Fruit fly (Drosophila melanogaster) whole organism, embryonic: Measurements from ENCODE around the gene Sgsh.

ENCODE experiments used
- B-H1 ChIP-seq: fragments of 200-800 bp; sonication (Bioruptor generic); IDR thresholded peaks from 3 replicates; pipeline ENCODE4 v1.3.6; 2022; ENCODE audit warnings: missing biosample characterization, missing genetic modification characterization
- BtbVII ChIP-seq: fragments of 200-800 bp; sonication (Bioruptor generic); optimal IDR thresholded peaks from 3 replicates; lab custom pipeline; 2017; ENCODE audit warnings: missing biosample characterization, mild to moderate bottlenecking, missing genetic modification characterization
- CG10274 ChIP-seq: fragments of 200-800 bp; sonication (Bioruptor generic); optimal IDR thresholded peaks from 3 replicates; lab custom pipeline; 2017; ENCODE audit warnings: missing biosample characterization, mild to moderate bottlenecking, missing genetic modification characterization
- CG10366 ChIP-seq: fragments of 200-800 bp; sonication (Bioruptor generic); IDR thresholded peaks from 2 replicates; pipeline ENCODE4 v1.3.6; 2022; ENCODE audit warnings: missing biosample characterization, missing genetic modification characterization
- CG10543 ChIP-seq: fragments of 200-800 bp; sonication (Bioruptor generic); optimal IDR thresholded peaks from 3 replicates; lab custom pipeline; 2017; ENCODE audit warnings: missing biosample characterization, mild to moderate bottlenecking, missing genetic modification characterization, moderate library complexity
- CG12659 ChIP-seq: fragments of 200-800 bp; sonication (Bioruptor generic); optimal IDR thresholded peaks from 3 replicates; lab custom pipeline; 2017; ENCODE audit warnings: mild to moderate bottlenecking, missing biosample characterization, missing genetic modification reagents, missing genetic modification characterization
- CG13424 ChIP-seq: fragments of 200-800 bp; sonication (Bioruptor generic); optimal IDR thresholded peaks from 2 replicates; lab custom pipeline; 2019; ENCODE audit warnings: missing biosample characterization, mild to moderate bottlenecking, missing genetic modification characterization, moderate library complexity
- CG13775 ChIP-seq: fragments of 200-800 bp; sonication (Bioruptor generic); optimal IDR thresholded peaks from 3 replicates; lab custom pipeline; 2017; ENCODE audit warnings: missing biosample characterization, mild to moderate bottlenecking, missing genetic modification characterization
- CG15269 ChIP-seq: fragments of 200-800 bp; sonication (Bioruptor generic); optimal IDR thresholded peaks from 2 replicates; lab custom pipeline; 2018; ENCODE audit warnings: missing biosample characterization, mild to moderate bottlenecking, missing genetic modification characterization, moderate library complexity
- CG1603 ChIP-seq: fragments of 200-800 bp; sonication (Bioruptor generic); optimal IDR thresholded peaks from 2 replicates; lab custom pipeline; 2019; ENCODE audit warnings: missing biosample characterization, mild to moderate bottlenecking, missing genetic modification characterization, moderate library complexity
- CG30431 ChIP-seq: fragments of 200-800 bp; sonication (Bioruptor generic); optimal IDR thresholded peaks from 2 replicates; lab custom pipeline; 2017; ENCODE audit warnings: missing biosample characterization, missing genetic modification characterization
- CG31224 ChIP-seq: fragments of 200-800 bp; sonication (Bioruptor generic); IDR thresholded peaks from 2 replicates; pipeline ENCODE4 v1.3.6; 2022; ENCODE audit warnings: missing biosample characterization, missing genetic modification characterization
- CG34376 ChIP-seq: fragments of 200-800 bp; sonication (Bioruptor generic); optimal IDR thresholded peaks from 2 replicates; lab custom pipeline; 2018; ENCODE audit warnings: missing biosample characterization, mild to moderate bottlenecking, missing genetic modification characterization
- CG34422 ChIP-seq: fragments of 200-800 bp; sonication (Bioruptor generic); IDR thresholded peaks from 3 replicates; pipeline ENCODE4 v1.3.6; 2022; ENCODE audit warnings: missing biosample characterization, missing genetic modification characterization
- CG5180 ChIP-seq: fragments of 200-800 bp; sonication (Bioruptor generic); optimal IDR thresholded peaks from 3 replicates; lab custom pipeline; 2017; ENCODE audit warnings: missing biosample characterization, missing genetic modification characterization, mild to moderate bottlenecking, moderate library complexity, missing genetic modification reagents
- CG8290 ChIP-seq, 3 experiments: fragments of 200-800 bp; sonication (Bioruptor generic); optimal IDR thresholded peaks; 2 replicates each; lab custom pipeline; 2016 to 2019; ENCODE audit warnings: missing biosample characterization in 3 of 3, missing genetic modification characterization in 3 of 3, mild to moderate bottlenecking in 2 of 3, moderate library complexity in 1 of 3
- CG9215 ChIP-seq: fragments of 200-800 bp; sonication (Bioruptor generic); IDR thresholded peaks from 2 replicates; pipeline ENCODE4 v1.3.6; 2022; ENCODE audit warnings: missing biosample characterization, missing genetic modification characterization
- CG9817 ChIP-seq: fragments of 200-800 bp; sonication (Bioruptor generic); optimal IDR thresholded peaks from 2 replicates; lab custom pipeline; 2018; ENCODE audit warnings: missing biosample characterization, mild to moderate bottlenecking, missing genetic modification characterization, moderate library complexity
- CHES-1-like ChIP-seq: fragments of 200-800 bp; sonication (Bioruptor generic); optimal IDR thresholded peaks from 2 replicates; lab custom pipeline; 2016; ENCODE audit warnings: missing biosample characterization, missing genetic modification characterization
- D19A ChIP-seq: fragments of 200-800 bp; optimal IDR thresholded peaks from 3 replicates; lab custom pipeline; 2019; ENCODE audit warnings: missing biosample characterization, mild to moderate bottlenecking, missing genetic modification characterization, moderate library complexity
- Ets97D ChIP-seq: fragments of 200-800 bp; sonication (Bioruptor generic); optimal IDR thresholded peaks from 3 replicates; lab custom pipeline; 2016; ENCODE audit warnings: missing biosample characterization, missing genetic modification characterization
- Gug ChIP-seq: fragments of 200-800 bp; sonication (Bioruptor generic); IDR thresholded peaks from 4 replicates; pipeline ENCODE4 v1.3.6; 2022; ENCODE audit warnings: missing biosample characterization, missing genetic modification characterization
- Med ChIP-seq: fragments of 200-800 bp; sonication (Bioruptor generic); peaks from one replicate; lab custom pipeline; 2016; ENCODE audit warnings: missing biosample characterization, missing genetic modification characterization, mild to moderate bottlenecking, inconsistent platforms, moderate library complexity
- NFAT ChIP-seq: fragments of 200-800 bp; sonication (Bioruptor generic); IDR thresholded peaks from 2 replicates; pipeline ENCODE4 v1.3.6; 2022; ENCODE audit warnings: missing biosample characterization, missing genetic modification characterization
- Oli ChIP-seq: fragments of 200-800 bp; sonication (Bioruptor generic); optimal IDR thresholded peaks from 2 replicates; lab custom pipeline; 2018; ENCODE audit warnings: missing biosample characterization, mild to moderate bottlenecking, missing genetic modification characterization, moderate library complexity
- Ssrp ChIP-seq: fragments of 200-800 bp; sonication (Bioruptor generic); optimal IDR thresholded peaks from 2 replicates; lab custom pipeline; 2018; ENCODE audit warnings: missing biosample characterization, mild to moderate bottlenecking, missing genetic modification characterization, moderate library complexity
- Trl ChIP-seq, 3 experiments: fragments of >200 bp in 2 of 3; fragments of 200-800 bp in 1 of 3; sonication (Bioruptor generic) in 1 of 3; optimal IDR thresholded peaks; 2 replicates in 1 of 3; 3 replicates in 2 of 3; lab custom pipeline; 2016 to 2017; ENCODE audit warnings: missing biosample characterization in 1 of 3, missing genetic modification characterization in 1 of 3
- Usf ChIP-seq: fragments of 200-800 bp; sonication (Bioruptor generic); optimal IDR thresholded peaks from 2 replicates; lab custom pipeline; 2017; ENCODE audit warnings: missing genotype, missing biosample characterization, missing genetic modification characterization
- ase ChIP-seq: fragments of 200-800 bp; sonication (Bioruptor generic); IDR thresholded peaks from 3 replicates; pipeline ENCODE4 v1.3.6; 2022; ENCODE audit warnings: missing biosample characterization, missing genetic modification characterization
- bsh ChIP-seq, 2 experiments: fragments of 200-800 bp; sonication (Bioruptor generic); optimal IDR thresholded peaks; 2 replicates each; lab custom pipeline; 2017 to 2018; ENCODE audit warnings: mild to moderate bottlenecking in 2 of 2, missing biosample characterization in 2 of 2, missing genetic modification characterization in 2 of 2, moderate library complexity in 1 of 2
- cg ChIP-seq: fragments of 200-800 bp; sonication (Bioruptor generic); optimal IDR thresholded peaks from 3 replicates; lab custom pipeline; 2019; ENCODE audit warnings: missing biosample characterization, mild to moderate bottlenecking, missing genetic modification characterization, moderate library complexity
- ci ChIP-seq: fragments of 200-800 bp; sonication (Bioruptor generic); IDR thresholded peaks from 3 replicates; pipeline ENCODE4 v1.3.6; 2022; ENCODE audit warnings: missing biosample characterization, missing genetic modification characterization
- crp ChIP-seq, 2 experiments: fragments of 200-800 bp; sonication (Bioruptor generic); optimal IDR thresholded peaks; 2 replicates in 1 of 2; 3 replicates in 1 of 2; lab custom pipeline; 2017; ENCODE audit warnings: missing biosample characterization in 2 of 2, missing genetic modification characterization in 2 of 2, mild to moderate bottlenecking in 1 of 2, moderate library complexity in 1 of 2
- dmrt99B ChIP-seq: fragments of 200-800 bp; sonication (Bioruptor generic); optimal IDR thresholded peaks from 2 replicates; lab custom pipeline; 2018; ENCODE audit warnings: missing biosample characterization, mild to moderate bottlenecking, missing genetic modification characterization, moderate library complexity
- dpn ChIP-seq, 2 experiments: fragments of 200-800 bp; sonication (Bioruptor generic); optimal IDR thresholded peaks; 3 replicates each; lab custom pipeline; 2016; ENCODE audit warnings: missing biosample characterization in 2 of 2, missing genetic modification characterization in 2 of 2
- exex ChIP-seq: fragments of 200-800 bp; sonication (Bioruptor generic); optimal IDR thresholded peaks from 4 replicates; lab custom pipeline; 2018; ENCODE audit warnings: missing biosample characterization, mild to moderate bottlenecking, missing genetic modification characterization, moderate library complexity
- fu2 ChIP-seq: fragments of 200-800 bp; sonication (Bioruptor generic); optimal IDR thresholded peaks from 2 replicates; lab custom pipeline; 2016; ENCODE audit warnings: missing biosample characterization, missing genetic modification characterization
- lola ChIP-seq, 3 experiments: fragments of >200 bp in 2 of 3; fragments of 200-800 bp in 1 of 3; sonication (Bioruptor generic) in 1 of 3; optimal IDR thresholded peaks; 2 replicates each; lab custom pipeline; 2017 to 2019; ENCODE audit warnings: missing biosample characterization in 3 of 3, missing genetic modification characterization in 3 of 3, mild to moderate bottlenecking in 1 of 3, moderate library complexity in 1 of 3
- row ChIP-seq: fragments of 200-800 bp; sonication (Bioruptor generic); IDR thresholded peaks from 3 replicates; pipeline ENCODE4 v1.3.6; 2022; ENCODE audit warnings: missing biosample characterization, missing genetic modification characterization
- so ChIP-seq: fragments of 200-800 bp; sonication (Bioruptor generic); IDR thresholded peaks from 3 replicates; pipeline ENCODE4 v1.3.6; 2022; ENCODE audit warnings: missing biosample characterization, missing genetic modification characterization
- tio ChIP-seq: fragments of 200-800 bp; sonication (Bioruptor generic); optimal IDR thresholded peaks from 2 replicates; lab custom pipeline; 2017; ENCODE audit warnings: missing biosample characterization, missing genetic modification characterization, inconsistent platforms
- usp ChIP-seq: fragments of >200 bp; optimal IDR thresholded peaks from 2 replicates; lab custom pipeline; 2017; ENCODE audit warnings: missing biosample characterization, missing genetic modification characterization
- z ChIP-seq: fragments of 200-800 bp; sonication (Bioruptor generic); IDR thresholded peaks from 3 replicates; pipeline ENCODE4 v1.3.6; 2022; ENCODE audit warnings: missing biosample characterization, missing genetic modification characterization
- zfh1 ChIP-seq: fragments of 200-800 bp; sonication (Bioruptor generic); IDR thresholded peaks from 3 replicates; pipeline ENCODE4 v1.3.6; 2022; ENCODE audit warnings: missing biosample characterization, missing genetic modification characterization

Sgsh gene

DNA sequence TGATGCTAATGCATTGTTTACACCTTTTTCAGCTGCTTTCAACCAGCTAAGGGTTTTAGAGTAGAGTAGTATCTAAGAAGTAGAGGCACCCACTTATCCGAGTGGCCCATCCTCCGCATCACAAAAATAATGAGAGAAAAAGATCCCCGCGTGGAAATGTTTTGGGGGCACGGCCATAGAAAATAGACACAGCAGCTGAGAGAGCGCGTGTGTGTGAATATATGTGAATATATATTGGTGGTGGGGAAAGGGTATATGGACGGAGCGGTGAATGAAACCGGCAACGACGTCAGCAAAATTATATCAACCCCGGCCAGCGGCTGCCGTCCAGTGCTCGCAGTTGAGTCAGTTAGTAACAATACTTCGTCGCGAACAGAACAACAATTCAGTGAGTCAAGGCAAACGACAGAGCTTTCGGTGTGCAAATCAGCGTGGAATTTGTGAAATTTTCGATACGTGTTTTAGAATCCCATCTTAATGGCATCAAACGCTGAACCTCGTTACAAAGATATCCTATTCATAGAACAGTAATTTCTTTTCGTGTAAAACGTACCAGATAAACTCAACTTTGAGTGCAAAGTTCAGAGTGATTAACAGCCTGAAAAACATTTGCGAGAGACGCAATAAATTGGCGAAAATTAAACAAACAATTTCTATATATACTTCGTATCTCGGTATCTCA, 2.0 kb upstream of the Sgsh start, which contains the start of gene Xrp1 (continued):
- TF ChIP-seq fu2 (GFP tag; lab: Kevin White, UChicago): peak; percentile 10
- peak; percentile 81 for TF ChIP-seq D19A (tag; lab: Kevin White, UChicago)
- TF ChIP-seq CG10274 (GFP tag; lab: Kevin White, UChicago): peak; percentile 63
- 0 out of 3 replicates have a peak, but pooled peaks have one; percentile 38 for TF ChIP-seq ci (GFP tag; lab: Robert Waterston, UW)
- TF ChIP-seq lola (GFP tag; optimal IDR thresholded peaks at IDR 0.05; lab: Kevin White, UChicago): peak in 1 of 3 experiments; percentile 58
- TF ChIP-seq CG31224 (GFP tag; lab: Robert Waterston, UW): 0 out of 2 replicates have a peak, but pooled peaks have one; percentile 10
- 0 out of 3 replicates have a peak, but pooled peaks have one; percentile 11 for TF ChIP-seq zfh1 (GFP tag; lab: Robert Waterston, UW)
- no peak for TF ChIP-seq BtbVII
- TF ChIP-seq CG34376 (GFP tag; lab: Kevin White, UChicago): peak; percentile 14
- TF ChIP-seq CG10543: peak; percentile 32
- TF ChIP-seq exex: peak; percentile 2
- 0 out of 2 replicates have a peak, but pooled peaks have one; percentile 26 for TF ChIP-seq NFAT (GFP tag; lab: Robert Waterston, UW)
- no peak for TF ChIP-seq CG8290 (GFP tag; optimal IDR thresholded peaks at IDR 0.05; lab: Kevin White, UChicago)
- peak in 1 of 2 experiments; percentile 48 for TF ChIP-seq CG8290 (tag; optimal IDR thresholded peaks at IDR 0.05; lab: Kevin White, UChicago)
- TF ChIP-seq usp (GFP tag; lab: Kevin White, UChicago): no peak
- peak in 1 of 2 experiments; percentile 32 for TF ChIP-seq crp (GFP tag; optimal IDR thresholded peaks at IDR 0.05; lab: Kevin White, UChicago)
- TF ChIP-seq ase (GFP tag; lab: Robert Waterston, UW): peak; percentile 45; the same call in 1 of the 3 replicates
- peak; percentile 11; the same call in 1 of the 4 replicates for TF ChIP-seq Gug (GFP tag; lab: Robert Waterston, UW)
- TF ChIP-seq CG34422: peak; percentile 57; the same call in 1 of the 3 replicates
- TF ChIP-seq CG9215 (GFP tag; lab: Robert Waterston, UW): peak; percentile 25; the same call in 1 of the 2 replicates
- TF ChIP-seq B-H1 (GFP tag; lab: Robert Waterston, UW): no peak
- TF ChIP-seq dpn (GFP tag; optimal IDR thresholded peaks at IDR 0.05; lab: Kevin White, UChicago): peak in 1 of 2 experiments; percentile 23
- TF ChIP-seq row (GFP tag; lab: Robert Waterston, UW): peak; percentile 41
- TF ChIP-seq z (GFP tag; lab: Robert Waterston, UW): 0 out of 3 replicates have a peak, but pooled peaks have one; percentile 8
- TF ChIP-seq CG9817 (tag; lab: Kevin White, UChicago): peak; percentile 8
- no peak for TF ChIP-seq Usf (GFP tag; lab: Kevin White, UChicago)
- peak; percentile 4 for TF ChIP-seq Med

DNA sequence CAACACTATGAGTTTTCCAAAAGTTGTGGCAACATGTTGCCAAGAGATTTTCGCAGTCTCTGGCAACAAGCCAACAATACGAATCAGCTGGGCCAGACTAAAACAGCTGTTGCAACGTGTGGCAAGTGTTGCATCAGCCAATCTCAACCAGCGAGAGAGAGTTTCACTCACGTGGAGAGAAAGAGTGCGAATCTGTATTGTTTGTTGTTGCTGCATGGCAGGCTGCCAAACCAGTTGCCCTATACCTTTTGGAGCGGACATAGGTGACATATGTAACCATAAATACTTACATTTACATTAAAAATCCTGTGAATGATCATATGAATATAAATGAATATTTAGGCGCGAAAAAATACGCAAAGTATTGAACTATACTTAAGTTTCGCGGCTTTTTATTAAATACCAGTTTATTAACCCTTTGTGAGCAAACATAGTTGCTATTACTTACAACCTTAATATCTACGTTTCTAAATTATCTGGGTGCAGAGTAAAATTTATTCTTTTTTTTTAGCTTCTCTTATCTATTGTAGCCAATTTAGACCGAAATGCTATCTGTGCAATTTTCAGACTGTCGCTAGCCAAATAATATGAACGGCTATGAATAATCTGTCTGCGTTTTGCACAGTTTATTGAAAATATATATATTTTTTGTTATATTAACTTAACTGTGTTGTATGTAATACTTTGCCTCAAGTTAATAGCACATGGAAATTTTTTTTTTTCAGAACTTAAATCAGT, 1.3 kb upstream of the Sgsh start:
- peak; percentile 81 for TF ChIP-seq z (GFP tag; lab: Robert Waterston, UW)
- TF ChIP-seq tio (GFP tag; lab: Kevin White, UChicago): peak; percentile 55
- peak; percentile 25 for TF ChIP-seq CG5180 (GFP tag; lab: Kevin White, UChicago)
- TF ChIP-seq Ets97D (GFP tag; lab: Kevin White, UChicago): no peak
- no peak for TF ChIP-seq CHES-1-like (GFP tag; lab: Kevin White, UChicago)
- TF ChIP-seq Ssrp: peak; percentile 8
- TF ChIP-seq CG12659 (GFP tag; lab: Kevin White, UChicago): peak; percentile 6
- TF ChIP-seq zfh1 (GFP tag; lab: Robert Waterston, UW): peak; percentile 59; the same call in 2 of the 3 replicates
- peak; percentile 33 to 43 for TF ChIP-seq bsh (GFP tag; optimal IDR thresholded peaks at IDR 0.05; lab: Kevin White, UChicago)
- TF ChIP-seq CG13775 (GFP tag; lab: Kevin White, UChicago): peak; percentile 45
- TF ChIP-seq CG15269 (tag; lab: Kevin White, UChicago): no peak
- peak; percentile 4 for TF ChIP-seq dmrt99B (tag; lab: Kevin White, UChicago)
- TF ChIP-seq Oli (tag; lab: Kevin White, UChicago): peak; percentile 45
- peak; percentile 25 to 57 for TF ChIP-seq Trl (optimal IDR thresholded peaks at IDR 0.05; lab: Kevin White, UChicago)
- no peak for TF ChIP-seq Trl (GFP tag; optimal IDR thresholded peaks at IDR 0.05; lab: Kevin White, UChicago)
- TF ChIP-seq CG13424 (tag; lab: Kevin White, UChicago): peak; percentile 31
- peak; percentile 94 for TF ChIP-seq CG10274 (GFP tag; lab: Kevin White, UChicago)
- TF ChIP-seq so (GFP tag; lab: Robert Waterston, UW): 0 out of 3 replicates have a peak, but pooled peaks have one; percentile 18
- peak; percentile 9 for TF ChIP-seq cg (GFP tag; lab: Kevin White, UChicago)
- peak; percentile 23; the same call in 1 of the 2 replicates for TF ChIP-seq CG10366 (GFP tag; lab: Robert Waterston, UW)
- peak; percentile 30 for TF ChIP-seq CG1603 (tag; lab: Kevin White, UChicago)
- TF ChIP-seq CG30431 (GFP tag; lab: Kevin White, UChicago): peak; percentile 14
